Worm (Caenorhabditis elegans): ENCODE data around the gene T10H9.1.

The T10H9.1 gene

DNA sequence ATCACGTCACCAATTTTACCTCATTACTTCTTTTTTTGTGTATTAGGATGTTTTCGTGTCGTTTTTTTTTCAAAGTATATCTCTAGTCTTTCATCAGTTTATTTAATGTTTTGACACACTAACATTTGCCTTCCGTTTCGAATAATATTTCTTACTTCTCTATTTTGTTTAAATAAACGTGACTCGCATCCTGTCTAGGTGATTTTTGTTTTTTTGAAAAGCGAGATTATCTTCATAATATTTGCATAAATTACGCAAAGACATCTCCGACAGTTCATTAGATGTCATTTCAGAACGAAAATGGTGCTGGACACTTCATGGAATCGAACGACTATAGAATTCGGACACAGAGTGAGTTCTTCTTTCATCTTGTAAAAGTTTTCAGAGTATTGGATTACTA is at the start of gene T10H9.1:
Gene T10H9.1 (plus strand): TSS at position 301 of the 400 bp plus-strand sequence.
- TF ChIP-seq W03F9.2 (tag; optimal IDR thresholded peaks at IDR 0.05) = no peak
- TF ChIP-seq dao-5 (tag; optimal IDR thresholded peaks at IDR 0.05) = no peak
- no peak for TF ChIP-seq him-1 (tag; optimal IDR thresholded peaks at IDR 0.05)

DNA sequence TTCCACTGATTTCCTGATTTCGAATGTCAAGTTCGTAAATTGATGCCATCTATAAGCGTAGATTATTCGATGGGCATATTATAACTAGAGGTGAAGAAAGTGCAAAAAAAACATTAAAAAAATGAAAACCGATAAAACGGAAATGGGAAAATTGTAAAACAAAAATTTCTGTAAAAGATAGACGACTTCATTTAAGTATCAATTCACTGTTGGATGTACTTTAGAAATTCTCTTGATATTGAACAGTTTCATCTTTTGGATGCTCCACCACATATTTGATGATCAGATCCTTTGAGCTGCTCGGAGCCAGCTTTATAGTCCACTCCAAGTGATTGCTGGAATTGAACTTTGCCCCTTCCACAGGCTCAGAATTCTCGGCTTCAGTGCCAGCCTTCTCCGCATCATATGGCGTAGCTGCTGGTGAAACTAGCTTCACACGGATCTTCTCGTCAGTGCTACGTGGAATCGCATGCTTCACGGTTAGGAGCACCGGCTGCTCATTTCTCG is 46.8 kb upstream of the T10H9.1 start, which contains the start of gene ZK1055.6:
Gene ZK1055.6 (minus strand): TSS at position 51 of the 507 bp plus-strand sequence.
- no peak for TF ChIP-seq W03F9.2 (tag; optimal IDR thresholded peaks at IDR 0.05)
- no peak for TF ChIP-seq dao-5 (tag; optimal IDR thresholded peaks at IDR 0.05)
- no peak for TF ChIP-seq him-1 (tag; optimal IDR thresholded peaks at IDR 0.05)

DNA sequence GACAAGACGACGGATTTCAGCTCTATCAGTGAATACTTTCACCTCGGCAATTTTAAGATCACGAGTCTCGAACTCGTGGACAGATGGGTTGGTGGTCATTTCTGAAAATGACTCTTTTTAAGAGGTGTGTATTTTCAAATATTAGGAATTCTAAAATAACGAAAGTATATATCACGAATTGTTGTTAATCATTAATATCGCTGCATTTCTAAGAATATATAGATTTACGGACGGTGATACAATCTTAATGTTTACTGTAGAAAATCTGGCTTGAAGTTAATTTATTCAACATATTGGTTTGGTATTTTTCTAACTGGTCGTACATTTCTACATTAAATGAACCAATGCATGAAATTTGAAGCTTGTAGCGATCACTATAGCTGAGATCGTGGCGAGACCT is 44.1 kb upstream of the T10H9.1 start, which contains the start of gene ZK1055.7:
Gene ZK1055.7 (minus strand): TSS at position 101 of the 400 bp plus-strand sequence.
- TF ChIP-seq W03F9.2 (tag; optimal IDR thresholded peaks at IDR 0.05) = no peak
- no peak for TF ChIP-seq dao-5 (tag; optimal IDR thresholded peaks at IDR 0.05)
- TF ChIP-seq him-1 (tag; optimal IDR thresholded peaks at IDR 0.05) = no peak

DNA sequence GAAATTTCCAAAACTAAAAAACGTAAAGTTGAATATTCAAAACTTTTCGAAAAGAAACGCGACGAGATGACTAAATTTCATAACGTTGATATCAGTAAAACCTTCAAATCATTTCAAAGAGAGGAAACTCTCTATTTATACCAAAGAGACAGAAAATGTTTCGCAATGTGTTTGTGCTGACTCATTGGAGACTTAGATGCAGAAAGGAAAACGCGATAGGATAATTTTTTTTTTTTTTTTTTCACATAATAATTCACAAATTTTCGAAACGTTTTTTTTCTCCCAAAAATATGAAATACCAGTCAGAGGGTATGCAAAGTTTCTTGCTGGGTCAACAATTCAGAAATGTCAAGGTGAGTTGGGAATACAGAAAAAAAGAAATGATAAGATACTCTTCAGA is 43.2 kb upstream of the T10H9.1 start:
- TF ChIP-seq W03F9.2 (tag; optimal IDR thresholded peaks at IDR 0.05) (peak; percentile 40), dao-5 (tag; optimal IDR thresholded peaks at IDR 0.05) (no peak), him-1 (tag; optimal IDR thresholded peaks at IDR 0.05) (no peak)

DNA sequence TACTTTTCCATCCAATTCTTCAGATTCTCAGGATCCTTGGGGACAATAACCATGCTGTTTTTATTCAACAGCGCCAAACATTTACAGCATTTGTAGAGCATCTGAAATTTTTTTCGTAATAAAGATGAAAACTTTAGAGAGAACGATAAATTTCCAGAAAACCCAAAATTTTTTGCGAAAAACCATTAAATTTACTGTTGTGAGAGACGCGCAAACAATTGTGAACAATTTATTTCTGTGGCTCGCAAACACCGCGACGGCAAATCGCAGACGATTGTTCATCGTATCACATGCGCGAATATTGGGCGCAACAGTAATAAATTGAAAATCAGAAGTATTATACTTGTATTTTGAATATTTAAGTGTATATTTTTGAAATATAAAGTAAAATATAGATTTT is 38.4 kb upstream of the T10H9.1 start, which contains the start of gene gon-14:
Gene gon-14 (minus strand): TSS at position 101 of the 400 bp plus-strand sequence.
- no peak for TF ChIP-seq W03F9.2 (tag; optimal IDR thresholded peaks at IDR 0.05)
- TF ChIP-seq dao-5 (tag; optimal IDR thresholded peaks at IDR 0.05) = no peak
- no peak for TF ChIP-seq him-1 (tag; optimal IDR thresholded peaks at IDR 0.05)

DNA sequence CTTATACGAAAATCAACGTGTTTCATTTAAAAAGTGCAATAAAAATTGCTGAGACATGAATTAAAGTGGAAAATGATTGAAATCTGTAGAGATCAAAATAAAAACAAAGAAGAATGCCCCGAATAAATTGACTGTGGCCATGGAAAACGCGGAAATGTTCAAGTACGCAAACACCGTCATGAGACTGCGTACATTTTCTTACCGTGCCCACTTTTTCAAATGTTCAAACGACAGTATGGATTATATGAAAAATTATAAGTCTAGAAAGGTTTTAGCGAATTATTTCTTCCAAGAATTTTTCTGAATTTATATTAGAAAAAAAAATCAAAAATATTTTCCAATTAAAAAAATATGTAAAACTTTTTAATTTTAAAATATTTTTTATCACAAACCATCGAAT is 37.9 kb upstream of the T10H9.1 start:
- TF ChIP-seq him-1 (tag; optimal IDR thresholded peaks at IDR 0.05) = no peak
- no peak for TF ChIP-seq dao-5 (tag; optimal IDR thresholded peaks at IDR 0.05)
- TF ChIP-seq W03F9.2 (tag; optimal IDR thresholded peaks at IDR 0.05) = peak; percentile 50

DNA sequence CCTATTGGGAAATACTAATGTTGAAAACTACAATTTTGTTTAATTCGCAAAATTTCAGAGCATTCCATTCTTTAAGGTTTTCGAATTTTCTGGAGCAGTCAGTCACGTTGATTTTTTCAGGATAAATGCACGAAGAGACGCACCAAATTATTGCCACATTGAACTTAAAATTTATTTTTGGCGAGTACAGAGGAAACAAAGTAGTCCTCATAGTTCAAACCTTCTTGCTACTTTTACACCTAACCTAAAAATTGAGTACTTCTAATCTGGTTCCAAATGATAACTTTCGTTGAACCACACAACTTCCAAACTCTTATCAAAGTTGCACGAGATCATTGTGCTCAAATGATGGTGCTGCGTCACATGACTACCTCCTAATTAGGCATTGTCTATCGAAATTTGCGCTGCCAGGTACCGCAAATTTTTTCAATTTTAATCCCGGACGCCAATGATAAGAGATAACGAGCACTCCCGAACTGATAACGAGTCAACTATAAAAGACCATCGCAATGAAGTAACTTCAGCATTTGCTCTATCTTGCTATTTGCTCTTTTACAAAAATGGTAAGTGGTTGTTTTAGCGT is 35.2 kb upstream of the T10H9.1 start, which contains the start of gene cpr-4:
Gene cpr-4 (plus strand): TSS at position 523 of the 583 bp plus-strand sequence.
- no peak for TF ChIP-seq W03F9.2 (tag; optimal IDR thresholded peaks at IDR 0.05)
- TF ChIP-seq dao-5 (tag; optimal IDR thresholded peaks at IDR 0.05) = no peak
- TF ChIP-seq him-1 (tag; optimal IDR thresholded peaks at IDR 0.05) = no peak

DNA sequence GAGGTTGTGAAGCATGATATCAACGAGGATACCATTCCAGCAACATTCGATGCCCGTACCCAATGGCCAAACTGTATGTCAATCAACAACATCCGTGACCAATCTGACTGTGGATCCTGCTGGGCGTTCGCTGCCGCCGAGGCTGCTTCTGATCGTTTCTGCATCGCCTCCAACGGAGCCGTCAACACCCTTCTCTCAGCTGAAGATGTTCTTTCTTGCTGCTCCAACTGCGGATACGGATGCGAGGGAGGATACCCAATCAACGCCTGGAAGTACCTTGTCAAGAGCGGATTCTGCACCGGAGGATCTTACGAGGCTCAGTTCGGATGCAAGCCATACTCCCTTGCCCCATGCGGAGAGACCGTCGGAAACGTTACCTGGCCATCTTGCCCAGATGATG is 34.4 kb upstream of the T10H9.1 start:
- TF ChIP-seq him-1 (tag; optimal IDR thresholded peaks at IDR 0.05) (no peak), dao-5 (tag; optimal IDR thresholded peaks at IDR 0.05) (no peak), W03F9.2 (tag; optimal IDR thresholded peaks at IDR 0.05) (no peak)

DNA sequence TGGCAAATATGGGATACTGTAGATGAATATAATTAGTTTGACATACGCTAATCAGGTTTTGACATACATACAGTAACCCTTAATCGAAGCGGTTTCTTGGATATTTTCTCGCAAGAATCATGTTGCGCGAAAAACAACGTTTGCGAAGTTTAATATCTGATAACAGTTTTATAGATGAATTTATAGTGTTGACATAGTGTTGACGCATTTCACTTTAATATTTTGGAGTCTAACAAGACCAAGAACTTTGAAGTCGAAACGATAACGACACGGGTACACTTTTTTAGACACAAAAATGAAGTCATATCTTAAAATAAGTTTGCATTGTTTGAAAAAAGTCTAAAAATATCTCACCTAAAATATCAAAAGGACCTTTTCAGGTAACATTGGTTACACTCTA is 33.1 kb upstream of the T10H9.1 start:
- TF ChIP-seq W03F9.2 (tag; optimal IDR thresholded peaks at IDR 0.05) (no peak), him-1 (tag; optimal IDR thresholded peaks at IDR 0.05) (no peak), dao-5 (tag; optimal IDR thresholded peaks at IDR 0.05) (no peak)

DNA sequence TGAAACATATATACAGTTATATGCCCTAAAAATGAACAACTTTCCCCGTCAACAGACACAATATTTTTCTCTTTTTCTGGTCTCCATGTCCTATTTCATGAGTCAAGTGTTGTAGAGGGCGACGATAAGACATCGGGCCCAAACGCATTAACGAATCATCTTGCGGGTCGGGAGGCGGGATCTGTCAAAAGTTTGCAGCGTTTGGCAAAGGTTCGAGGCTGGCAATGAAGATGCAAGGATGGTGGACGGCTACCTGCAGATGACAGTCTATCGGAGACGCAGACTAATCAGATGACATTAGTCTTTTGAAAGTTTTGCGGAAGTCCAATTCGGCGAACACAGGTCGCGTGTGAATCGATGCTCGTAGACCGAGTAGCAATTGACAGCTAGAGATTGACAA is 28.6 kb upstream of the T10H9.1 start:
- TF ChIP-seq him-1 (tag; optimal IDR thresholded peaks at IDR 0.05) (no peak), W03F9.2 (tag; optimal IDR thresholded peaks at IDR 0.05) (no peak), dao-5 (tag; optimal IDR thresholded peaks at IDR 0.05) (no peak)

DNA sequence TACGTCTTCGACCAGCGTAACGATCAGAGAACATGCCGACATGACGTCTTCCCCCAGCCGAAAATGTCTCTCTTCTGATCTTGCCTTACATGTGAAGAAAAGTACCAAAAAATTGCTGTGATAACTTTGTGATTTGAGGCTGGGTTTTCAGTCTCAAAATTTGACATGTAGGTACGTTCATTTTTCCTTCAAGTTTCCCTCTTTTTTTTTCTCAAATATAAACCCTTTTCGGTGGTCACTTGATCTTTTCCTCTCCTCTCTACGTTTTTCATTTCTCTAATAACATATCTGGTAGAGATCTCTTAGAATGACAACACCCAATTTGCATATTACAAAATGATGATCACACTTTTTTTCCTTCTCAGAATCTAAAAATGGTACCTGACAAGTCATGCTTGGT is 27.5 kb upstream of the T10H9.1 start, which contains the start of gene nhr-37:
Gene nhr-37 (plus strand): TSS at position 301 of the 400 bp plus-strand sequence.
- no peak for TF ChIP-seq him-1 (tag; optimal IDR thresholded peaks at IDR 0.05)
- TF ChIP-seq dao-5 (tag; optimal IDR thresholded peaks at IDR 0.05) = no peak
- TF ChIP-seq W03F9.2 (tag; optimal IDR thresholded peaks at IDR 0.05) = no peak

DNA sequence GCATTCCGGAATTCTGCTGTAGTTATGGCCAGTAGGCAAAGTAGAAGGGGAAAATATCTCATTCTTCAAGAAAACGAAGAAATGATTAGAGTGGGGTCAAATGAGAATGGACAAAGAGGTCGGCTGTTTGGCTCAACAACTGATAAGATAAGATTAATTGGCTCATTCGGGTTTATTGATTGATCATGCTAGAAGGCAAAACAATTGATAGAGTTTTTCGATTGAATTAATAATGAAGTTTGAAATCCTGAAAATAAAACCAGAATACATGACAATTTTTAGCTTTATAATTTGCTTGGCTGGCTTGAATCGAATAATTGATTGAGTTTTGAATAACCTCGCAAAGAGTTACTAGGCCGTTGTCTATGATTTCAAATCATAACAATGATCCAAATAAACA is 23.2 kb upstream of the T10H9.1 start, which contains the start of gene ppt-1:
Gene ppt-1 (minus strand): TSS at position 101 of the 400 bp plus-strand sequence.
- TF ChIP-seq him-1 (tag; optimal IDR thresholded peaks at IDR 0.05) = no peak
- TF ChIP-seq dao-5 (tag; optimal IDR thresholded peaks at IDR 0.05) = no peak
- TF ChIP-seq W03F9.2 (tag; optimal IDR thresholded peaks at IDR 0.05) = no peak

DNA sequence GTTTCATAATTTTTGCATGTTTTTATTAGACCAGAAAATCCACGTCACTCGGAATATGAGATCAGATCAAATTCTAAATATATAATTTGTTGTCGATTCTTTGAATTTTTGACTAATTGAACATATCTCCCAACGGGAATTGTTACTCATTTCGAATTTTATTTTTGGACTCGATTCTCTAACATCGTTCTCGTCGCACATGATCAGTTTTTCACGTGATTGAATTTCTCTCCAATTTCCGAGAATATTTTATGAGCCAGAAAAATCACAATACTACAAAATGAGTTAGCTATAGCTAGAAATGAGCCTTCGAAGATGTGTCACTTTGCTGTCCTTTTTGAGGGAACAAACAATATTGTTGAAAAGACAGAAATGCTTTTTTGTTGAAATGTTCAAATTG is 18.6 kb upstream of the T10H9.1 start:
- TF ChIP-seq W03F9.2 (tag; optimal IDR thresholded peaks at IDR 0.05) (no peak), him-1 (tag; optimal IDR thresholded peaks at IDR 0.05) (no peak), dao-5 (tag; optimal IDR thresholded peaks at IDR 0.05) (no peak)

DNA sequence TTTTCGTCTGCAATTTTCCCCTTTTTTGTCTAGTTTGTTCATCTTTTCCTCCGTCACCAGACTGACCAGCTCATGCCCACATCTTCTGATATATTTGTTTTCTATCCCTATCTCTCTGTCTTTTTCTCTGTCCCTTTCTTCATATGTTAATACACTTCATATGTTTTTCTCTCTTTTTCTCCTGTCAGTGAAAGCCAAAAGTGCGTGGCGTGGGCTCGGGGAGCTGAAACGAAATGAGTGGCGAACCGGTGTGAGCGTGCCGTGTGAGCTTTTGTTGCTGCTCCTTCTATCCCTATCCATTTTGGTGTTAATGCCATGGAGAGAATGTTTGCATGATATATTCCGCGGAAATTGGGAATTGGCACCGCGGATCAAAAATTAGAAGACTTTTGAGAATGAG is 17.6 kb upstream of the T10H9.1 start:
- TF ChIP-seq W03F9.2 (tag; optimal IDR thresholded peaks at IDR 0.05) (no peak), dao-5 (tag; optimal IDR thresholded peaks at IDR 0.05) (no peak), him-1 (tag; optimal IDR thresholded peaks at IDR 0.05) (no peak)
